Worm (Caenorhabditis elegans): ENCODE measurements around the gene lgc-9.

The lgc-9 gene

ce11 chrIV:3382338-3382907 lies 33.1 kb upstream of the lgc-9 start, which contains the start of gene B0546.3 (continued):
- 0 out of 2 replicates have a peak, but pooled peaks have one; percentile 25 for TF ChIP-seq madf-6 (GFP tag; IDR thresholded peaks at IDR 0.05)
- TF ChIP-seq ztf-26 (tag; optimal IDR thresholded peaks at IDR 0.05): peak; percentile 63
- no peak for TF ChIP-seq pbrm-1 (GFP tag; IDR thresholded peaks at IDR 0.05)
- TF ChIP-seq dox-1 (GFP tag; IDR thresholded peaks at IDR 0.05): 0 out of 2 replicates have a peak, but pooled peaks have one; percentile 10
- TF ChIP-seq nhr-90 (tag; optimal IDR thresholded peaks at IDR 0.05): no peak
- TF ChIP-seq lir-1 (GFP tag; conservative IDR thresholded peaks at IDR 0.05): no peak
- no peak for TF ChIP-seq mel-28 (tag; optimal IDR thresholded peaks at IDR 0.05; ENCODE audit: borderline replicate concordance)

DNA sequence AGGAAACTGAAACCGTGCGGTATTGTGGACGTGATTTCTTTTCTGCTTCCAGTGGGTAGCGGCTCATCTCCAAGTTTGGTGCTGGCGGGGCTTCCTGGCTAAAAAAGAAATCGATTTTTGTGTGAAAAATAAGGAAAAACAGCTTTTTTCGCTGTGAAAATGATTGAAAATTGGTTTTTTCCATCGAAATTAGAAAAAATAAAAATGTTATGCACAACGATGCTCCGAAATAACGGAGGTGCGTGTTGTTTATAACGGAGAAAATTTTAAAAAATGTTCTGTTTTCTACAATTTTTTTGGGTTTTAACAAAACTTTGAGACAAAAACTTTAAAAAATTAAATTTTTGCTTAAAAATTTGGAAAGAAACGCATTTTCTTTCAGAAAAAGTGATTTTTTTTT lies 32.3 kb upstream of the lgc-9 start:
- TF ChIP-seq F22D6.2 (tag; optimal IDR thresholded peaks at IDR 0.05) (no peak), attf-3 (GFP tag; conservative IDR thresholded peaks at IDR 0.05) (peak; percentile 65; the same call in 1 of the 2 replicates), ekl-4 (GFP tag; IDR thresholded peaks at IDR 0.05) (no peak)

- TF ChIP-seq die-1 (tag; optimal IDR thresholded peaks at IDR 0.05) (no peak), pha-4 (tag; optimal IDR thresholded peaks at IDR 0.05) (no peak), dox-1 (GFP tag; IDR thresholded peaks at IDR 0.05) (no peak), ZK185.1 (tag; optimal IDR thresholded peaks at IDR 0.05; ENCODE audit: poor library complexity, severe bottlenecking) (no peak), F57A8.1 (GFP tag; optimal IDR thresholded peaks at IDR 0.05) (no peak), Y95B8A.8 (GFP tag; IDR thresholded peaks at IDR 0.05) (no peak), Y79H2A.3 (GFP tag; conservative IDR thresholded peaks at IDR 0.05) (no peak)
These were observed 31.4 kb upstream of the lgc-9 start, which contains the start of gene B0546.4 for ce11 chrIV:3384047-3384446. Gene B0546.4, minus strand, starts transcription at chrIV:3384147.

ce11 chrIV:3384593-3384992 lies 30.9 kb upstream of the lgc-9 start:
- no peak for TF ChIP-seq Y79H2A.3 (GFP tag; conservative IDR thresholded peaks at IDR 0.05)
- peak; percentile 94 for TF ChIP-seq pbrm-1 (GFP tag; IDR thresholded peaks at IDR 0.05)
- no peak for TF ChIP-seq F23B12.7 (tag; optimal IDR thresholded peaks at IDR 0.05; ENCODE audit: insufficient read depth)
- TF ChIP-seq hmg-1.2 (GFP tag; IDR thresholded peaks at IDR 0.05): peak; percentile 99
- peak; percentile 60 for TF ChIP-seq ets-4 (GFP tag; optimal IDR thresholded peaks at IDR 0.05)
- TF ChIP-seq egrh-3 (GFP tag; IDR thresholded peaks at IDR 0.05): 0 out of 2 replicates have a peak, but pooled peaks have one; percentile 23
- peak; percentile 90 for TF ChIP-seq lin-40 (tag; optimal IDR thresholded peaks at IDR 0.05)
- TF ChIP-seq rec-8 (tag; optimal IDR thresholded peaks at IDR 0.05): no peak
- 0 out of 2 replicates have a peak, but pooled peaks have one; percentile 29 for TF ChIP-seq hsf-1 (GFP tag; IDR thresholded peaks at IDR 0.05)
- peak; percentile 26 for TF ChIP-seq lsl-1 (GFP tag; optimal IDR thresholded peaks at IDR 0.05)
- TF ChIP-seq F52B5.7 (tag; optimal IDR thresholded peaks at IDR 0.05): peak; percentile 40
- peak; percentile 82 for TF ChIP-seq nfyb-1 (GFP tag; IDR thresholded peaks at IDR 0.05)
- peak; percentile 1 for TF ChIP-seq F10E7.11 (tag; optimal IDR thresholded peaks at IDR 0.05)
- peak; percentile 78 for TF ChIP-seq ztf-3 (GFP tag; optimal IDR thresholded peaks at IDR 0.05)
- TF ChIP-seq zfh-2 (GFP tag; conservative IDR thresholded peaks at IDR 0.05): peak; percentile 98
- TF ChIP-seq repo-1 (tag; optimal IDR thresholded peaks at IDR 0.05): peak; percentile 64
- TF ChIP-seq madf-6 (GFP tag; IDR thresholded peaks at IDR 0.05): peak; percentile 18; the same call in 1 of the 2 replicates
- TF ChIP-seq egl-44 (GFP tag; IDR thresholded peaks at IDR 0.05): 0 out of 2 replicates have a peak, but pooled peaks have one; percentile 58
- no peak for TF ChIP-seq ztf-6 (GFP tag; IDR thresholded peaks at IDR 0.05)
- TF ChIP-seq ztf-28 (GFP tag; IDR thresholded peaks at IDR 0.05): no peak
- peak; percentile 92 for TF ChIP-seq B0336.3 (GFP tag; IDR thresholded peaks at IDR 0.05)
- 0 out of 2 replicates have a peak, but pooled peaks have one; percentile 40 for TF ChIP-seq F33H1.4 (GFP tag; IDR thresholded peaks at IDR 0.05)
- no peak for TF ChIP-seq madf-3 (GFP tag; IDR thresholded peaks at IDR 0.05)
- TF ChIP-seq B0019.2 (GFP tag; conservative IDR thresholded peaks at IDR 0.05): no peak
- no peak for TF ChIP-seq F39B2.1 (GFP tag; IDR thresholded peaks at IDR 0.05)
- TF ChIP-seq B0035.1 (tag; optimal IDR thresholded peaks at IDR 0.05): peak; percentile 37
- TF ChIP-seq attf-3 (GFP tag; conservative IDR thresholded peaks at IDR 0.05): peak; percentile 61; the same call in 1 of the 2 replicates
- TF ChIP-seq B0261.1 (tag; optimal IDR thresholded peaks at IDR 0.05): no peak
- no peak for TF ChIP-seq ceh-58 (GFP tag; IDR thresholded peaks at IDR 0.05)
- peak; percentile 71 for TF ChIP-seq gei-17 (GFP tag; optimal IDR thresholded peaks at IDR 0.05)

All from whole organism, young adult.